Worm (Caenorhabditis elegans) whole organism, L1 larva: ENCODE data around the gene ZK1307.3.

Experiments
- C04F5.9 ChIP-seq: sonication (generic microtip); optimal IDR thresholded peaks from 2 replicates; lab custom pipeline; 2016; ENCODE audit warnings: missing genetic modification characterization, missing compliant biosample characterization
- C16A3.4 ChIP-seq: fragments of 150-350 bp; optimal IDR thresholded peaks from 2 replicates; lab custom pipeline; 2014; ENCODE audit warnings: missing biosample characterization, missing genetic modification characterization
- aly-2 ChIP-seq: fragments of 150-350 bp; optimal IDR thresholded peaks from 2 replicates; lab custom pipeline; 2014; ENCODE audit warnings: missing biosample characterization, missing genetic modification characterization
- blmp-1 ChIP-seq: fragments of 150-350 bp; optimal IDR thresholded peaks from 2 replicates; lab custom pipeline; 2014; ENCODE audit warnings: missing biosample characterization, missing genetic modification characterization
- ceh-8 ChIP-seq: fragments of 200-800 bp; sonication (Bioruptor generic); optimal IDR thresholded peaks from 2 replicates; lab custom pipeline; 2018; ENCODE audit warnings: mild to moderate bottlenecking, missing genetic modification characterization, moderate library complexity, missing compliant biosample characterization
- ceh-90 ChIP-seq: sonication (generic microtip); optimal IDR thresholded peaks from 2 replicates; lab custom pipeline; 2016; ENCODE audit warnings: missing genetic modification characterization, missing compliant biosample characterization
- efl-1 ChIP-seq, 4 experiments: fragments of 150-350 bp; optimal IDR thresholded peaks in 3 of 4; peaks in 1 of 4; 1 replicate in 1 of 4; 2 replicates in 3 of 4; lab custom pipeline; 2014; ENCODE audit warnings: missing biosample characterization in 2 of 4, missing genetic modification characterization in 2 of 4, missing genetic modification reagents in 2 of 4
- efl-3 ChIP-seq: fragments of 200-800 bp; sonication (Bioruptor generic); optimal IDR thresholded peaks from 2 replicates; lab custom pipeline; 2018; ENCODE audit warnings: mild to moderate bottlenecking, missing genetic modification characterization, missing compliant biosample characterization
- egl-13 ChIP-seq: sonication (generic microtip); optimal IDR thresholded peaks from 2 replicates; lab custom pipeline; 2016; ENCODE audit warnings: missing genotype, missing genetic modification reagents, missing genetic modification characterization, missing compliant biosample characterization
- elt-3 ChIP-seq, 6 experiments: fragments of 150-350 bp in 1 of 6; sonication (generic microtip); optimal IDR thresholded peaks; 2 replicates each; lab custom pipeline; 2017 to 2018; ENCODE audit warnings: missing biosample characterization in 6 of 6, missing genetic modification characterization in 6 of 6, inconsistent platforms in 1 of 6
- fkh-10 ChIP-seq: sonication (generic microtip); optimal IDR thresholded peaks from 2 replicates; lab custom pipeline; 2017; ENCODE audit warnings: missing biosample characterization, missing genetic modification reagents, missing genetic modification characterization
- fkh-4 ChIP-seq: sonication (generic microtip); optimal IDR thresholded peaks from 2 replicates; lab custom pipeline; 2016; ENCODE audit warnings: missing compliant biosample characterization, missing genetic modification characterization, borderline replicate concordance
- hlh-17 ChIP-seq: fragments of 200-800 bp; sonication (Bioruptor generic); optimal IDR thresholded peaks from 2 replicates; lab custom pipeline; 2018; ENCODE audit warnings: missing genetic modification characterization, mild to moderate bottlenecking, missing compliant biosample characterization, moderate library complexity, borderline replicate concordance
- irx-1 ChIP-seq: sonication (generic microtip); optimal IDR thresholded peaks from 2 replicates; lab custom pipeline; 2016; ENCODE audit warnings: missing genetic modification characterization, missing compliant biosample characterization
- jun-1 ChIP-seq: fragments of 150-350 bp; optimal IDR thresholded peaks from 2 replicates; lab custom pipeline; 2014; ENCODE audit warnings: missing biosample characterization, missing genetic modification reagents, missing genetic modification characterization
- lin-13 ChIP-seq: fragments of 150-350 bp; optimal IDR thresholded peaks from 2 replicates; lab custom pipeline; 2014; ENCODE audit warnings: missing biosample characterization, missing genetic modification reagents, missing genetic modification characterization
- lin-14 ChIP-seq: fragments of 200-800 bp; sonication (Bioruptor generic); optimal IDR thresholded peaks from 2 replicates; lab custom pipeline; 2018; ENCODE audit warnings: mild to moderate bottlenecking, missing genetic modification characterization, moderate library complexity, missing compliant biosample characterization
- lin-35 ChIP-seq, 2 experiments: fragments of 150-350 bp; optimal IDR thresholded peaks; 2 replicates each; lab custom pipeline; 2014; ENCODE audit warnings: missing biosample characterization in 2 of 2, missing genetic modification characterization in 2 of 2, missing genetic modification reagents in 2 of 2
- lsy-2 ChIP-seq, 2 experiments: fragments of 150-350 bp; optimal IDR thresholded peaks; 2 replicates each; lab custom pipeline; 2014; ENCODE audit warnings: missing biosample characterization in 2 of 2, missing genetic modification characterization in 2 of 2
- mep-1 ChIP-seq: fragments of 150-350 bp; optimal IDR thresholded peaks from 2 replicates; lab custom pipeline; 2014; ENCODE audit warnings: missing biosample characterization, missing genetic modification characterization
- nhr-19 ChIP-seq: fragments of 200-800 bp; sonication (Bioruptor generic); conservative IDR thresholded peaks from 2 replicates; pipeline ENCODE4 v1.3.6; 2022; ENCODE audit warnings: missing genetic modification characterization, missing compliant biosample characterization
- nhr-20 ChIP-seq: sonication (generic microtip); optimal IDR thresholded peaks from 2 replicates; lab custom pipeline; 2016; ENCODE audit warnings: mild to moderate bottlenecking, missing genetic modification characterization, missing compliant biosample characterization
- nhr-47 ChIP-seq: sonication (generic microtip); optimal IDR thresholded peaks from 2 replicates; lab custom pipeline; 2016; ENCODE audit warnings: mild to moderate bottlenecking, missing genetic modification characterization, moderate library complexity, missing compliant biosample characterization
- nhr-71 ChIP-seq: sonication (generic microtip); optimal IDR thresholded peaks from 2 replicates; lab custom pipeline; 2016; ENCODE audit warnings: mild to moderate bottlenecking, missing genetic modification characterization, moderate library complexity, missing compliant biosample characterization
- nhr-84 ChIP-seq: sonication (generic microtip); optimal IDR thresholded peaks from 2 replicates; lab custom pipeline; 2017; ENCODE audit warnings: missing biosample characterization, missing genetic modification characterization
- nhr-85 ChIP-seq: sonication (generic microtip); peaks from one replicate; lab custom pipeline; 2016; ENCODE audit warnings: missing genetic modification characterization, inconsistent platforms, missing compliant biosample characterization
- nhr-90 ChIP-seq: sonication (generic microtip); optimal IDR thresholded peaks from 2 replicates; lab custom pipeline; 2016; ENCODE audit warnings: mild to moderate bottlenecking, missing genetic modification characterization, missing compliant biosample characterization; ENCODE audit not compliant: poor library complexity
- pag-3 ChIP-seq: sonication (generic microtip); optimal IDR thresholded peaks from 2 replicates; lab custom pipeline; 2017; ENCODE audit warnings: missing genetic modification characterization, mild to moderate bottlenecking, missing compliant biosample characterization, antibody characterized with exemption, borderline replicate concordance; ENCODE audit not compliant: insufficient read depth
- rnt-1 ChIP-seq: sonication (generic microtip); optimal IDR thresholded peaks from 2 replicates; lab custom pipeline; 2016; ENCODE audit warnings: mild to moderate bottlenecking, missing genetic modification characterization, moderate library complexity, missing compliant biosample characterization
- skn-1 ChIP-seq: fragments of 150-350 bp; optimal IDR thresholded peaks from 2 replicates; lab custom pipeline; 2014; ENCODE audit warnings: missing biosample characterization, missing genetic modification characterization
- snu-23 ChIP-seq: sonication (generic microtip); optimal IDR thresholded peaks from 2 replicates; lab custom pipeline; 2016; ENCODE audit warnings: missing genetic modification characterization, missing compliant biosample characterization
- sptf-1 ChIP-seq: fragments of 150-350 bp; optimal IDR thresholded peaks from 2 replicates; lab custom pipeline; 2014; ENCODE audit warnings: missing biosample characterization, missing genetic modification characterization
- tbx-2 ChIP-seq: sonication (generic microtip); optimal IDR thresholded peaks from 2 replicates; lab custom pipeline; 2016; ENCODE audit warnings: missing genetic modification characterization, missing compliant biosample characterization
- tlp-1 ChIP-seq: fragments of 150-350 bp; optimal IDR thresholded peaks from 2 replicates; lab custom pipeline; 2014; ENCODE audit warnings: missing biosample characterization, missing genetic modification characterization
- unc-130 ChIP-seq: fragments of 150-350 bp; optimal IDR thresholded peaks from 2 replicates; lab custom pipeline; 2017; ENCODE audit warnings: missing biosample characterization, missing genetic modification characterization, inconsistent platforms
- unc-30 ChIP-seq: sonication (generic microtip); optimal IDR thresholded peaks from 2 replicates; lab custom pipeline; 2017; ENCODE audit warnings: missing biosample characterization, missing genetic modification characterization
- unc-62 ChIP-seq: fragments of 150-350 bp; optimal IDR thresholded peaks from 2 replicates; lab custom pipeline; 2014; ENCODE audit warnings: missing biosample characterization, missing genetic modification reagents, missing genetic modification characterization
- unc-98 ChIP-seq: fragments of 200-800 bp; sonication (Bioruptor generic); IDR thresholded peaks from 2 replicates; pipeline ENCODE4 v1.3.6; 2022; ENCODE audit warnings: missing genetic modification characterization, missing compliant biosample characterization
- vab-15 ChIP-seq: sonication (generic microtip); optimal IDR thresholded peaks from 2 replicates; lab custom pipeline; 2017; ENCODE audit warnings: missing genotype, mild to moderate bottlenecking, missing genetic modification characterization, missing compliant biosample characterization
- zip-4 ChIP-seq: fragments of 200-800 bp; sonication (Bioruptor generic); optimal IDR thresholded peaks from 2 replicates; lab custom pipeline; 2018; ENCODE audit warnings: mild to moderate bottlenecking, missing genetic modification characterization, moderate library complexity, missing compliant biosample characterization
- ztf-11 ChIP-seq, 2 experiments: sonication (generic microtip); optimal IDR thresholded peaks; 2 replicates each; lab custom pipeline; 2016 to 2017; ENCODE audit warnings: missing genetic modification characterization in 2 of 2, missing biosample characterization in 1 of 2, missing compliant biosample characterization in 1 of 2

Gene ZK1307.3

ce11 chrII:9620616-9621015 is 32.2 kb downstream of the ZK1307.3 start:
- TF ChIP-seq nhr-20 (tag; lab: Kevin White, UChicago) (peak; percentile 13), pag-3 (tag; lab: Kevin White, UChicago) (no peak), lin-14 (GFP tag; lab: Kevin White, UChicago) (peak; percentile 56), jun-1 (tag; lab: Kevin White, UChicago) (no peak), snu-23 (GFP tag; lab: Kevin White, UChicago) (peak; percentile 47), unc-130 (tag; lab: Kevin White, UChicago) (peak; percentile 51), lsy-2 (tag; optimal IDR thresholded peaks at IDR 0.05; lab: Kevin White, UChicago) (peak in 1 of 2 experiments; percentile 39), nhr-71 (tag; lab: Kevin White, UChicago) (peak; percentile 11), tbx-2 (peak; percentile 10), rnt-1 (no peak), C16A3.4 (peak; percentile 22), blmp-1 (tag; lab: Kevin White, UChicago) (peak; percentile 36), mep-1 (tag; lab: Kevin White, UChicago) (peak; percentile 39), elt-3 (tag; optimal IDR thresholded peaks at IDR 0.05; lab: Kevin White, UChicago) (peak in 5 of 6 experiments; percentile 41 to 89 (median 65)), lin-35 (GFP tag; optimal IDR thresholded peaks at IDR 0.05; lab: Kevin White, UChicago) (peak in 1 of 2 experiments; percentile 29), ztf-11 (tag; optimal IDR thresholded peaks at IDR 0.05; lab: Kevin White, UChicago) (no peak), nhr-85 (peak; percentile 91), fkh-4 (tag; lab: Kevin White, UChicago) (peak; percentile 6), efl-1 (optimal IDR thresholded peaks at IDR 0.05; lab: Kevin White, UChicago) (no peak), efl-1 (GFP tag; optimal IDR thresholded peaks at IDR 0.05 in 1 of 2; lab: Kevin White, UChicago) (peak in 1 of 2 experiments; percentile 40), nhr-90 (tag; lab: Kevin White, UChicago) (no peak), ceh-8 (GFP tag; lab: Kevin White, UChicago) (no peak), egl-13 (no peak), vab-15 (tag; lab: Kevin White, UChicago) (peak; percentile 37), hlh-17 (no peak)
- TF ChIP-seq, all 84 proteins: peak for 16

- TF ChIP-seq sptf-1 (no peak), unc-62 (GFP tag; lab: Kevin White, UChicago) (no peak), fkh-4 (tag; lab: Kevin White, UChicago) (no peak), tlp-1 (tag; lab: Kevin White, UChicago) (no peak), vab-15 (tag; lab: Kevin White, UChicago) (no peak), rnt-1 (peak; percentile 29), efl-1 (optimal IDR thresholded peaks at IDR 0.05; lab: Kevin White, UChicago) (no peak), efl-1 (GFP tag; optimal IDR thresholded peaks at IDR 0.05 in 1 of 2; lab: Kevin White, UChicago) (no peak), skn-1 (peak; percentile 11), nhr-19 (no peak), efl-3 (no peak), nhr-84 (tag; lab: Kevin White, UChicago) (no peak), C04F5.9 (tag; lab: Kevin White, UChicago) (no peak), ceh-90 (tag; lab: Kevin White, UChicago) (no peak), nhr-47 (tag; lab: Kevin White, UChicago) (no peak), tbx-2 (no peak), aly-2 (no peak), unc-30 (no peak), lin-14 (GFP tag; lab: Kevin White, UChicago) (no peak), hlh-17 (no peak), unc-98 (GFP tag; lab: Robert Waterston, UW) (no peak), nhr-90 (tag; lab: Kevin White, UChicago) (no peak), blmp-1 (tag; lab: Kevin White, UChicago) (peak; percentile 88), fkh-10 (GFP tag; lab: Kevin White, UChicago) (no peak), zip-4 (GFP tag; lab: Kevin White, UChicago) (no peak), C16A3.4 (no peak), irx-1 (tag; lab: Kevin White, UChicago) (no peak), lin-13 (GFP tag; lab: Kevin White, UChicago) (no peak)
These were observed 32.8 kb downstream of the ZK1307.3 start for ce11 chrII:9619995-9620535.
